Fruit fly (Drosophila melanogaster) whole organism, wandering third instar larva: ENCODE data around the gene CG14837.

Experiments used
- Abd-B ChIP-seq: fragments of >200 bp; optimal IDR thresholded peaks from 2 replicates; lab custom pipeline; 2017; ENCODE audit warnings: missing biosample characterization, missing genetic modification characterization
- CG32264 ChIP-seq: fragments of 200-800 bp; sonication (Bioruptor generic); optimal IDR thresholded peaks from 2 replicates; lab custom pipeline; 2016; ENCODE audit warnings: missing biosample characterization, missing genetic modification characterization
- CG9705 ChIP-seq: fragments of 200-800 bp; sonication (Bioruptor generic); optimal IDR thresholded peaks from 2 replicates; lab custom pipeline; 2018; ENCODE audit warnings: missing biosample characterization, mild to moderate bottlenecking, missing genetic modification characterization
- CrebA ChIP-seq: fragments of 200-800 bp; sonication (Bioruptor generic); optimal IDR thresholded peaks from 2 replicates; lab custom pipeline; 2016; ENCODE audit warnings: missing biosample characterization, mild to moderate bottlenecking, missing genetic modification characterization, borderline replicate concordance
- Dfd ChIP-seq: fragments of >200 bp; optimal IDR thresholded peaks from 2 replicates; lab custom pipeline; 2017; ENCODE audit warnings: missing biosample characterization, missing genetic modification characterization
- Dif ChIP-seq: fragments of 200-275, 200-300 bp; sonication (Bioruptor generic); optimal IDR thresholded peaks from 2 replicates; lab custom pipeline; 2018; ENCODE audit warnings: missing biosample characterization, missing genetic modification characterization; ENCODE audit not compliant: partially characterized antibody
- GATAd ChIP-seq: sonication (Bioruptor generic); optimal IDR thresholded peaks from 2 replicates; lab custom pipeline; 2016; ENCODE audit warnings: missing biosample characterization, missing genetic modification characterization
- HLH106 ChIP-seq: fragments of 200-800 bp; optimal IDR thresholded peaks from 3 replicates; lab custom pipeline; 2019; ENCODE audit warnings: missing biosample characterization, mild to moderate bottlenecking, missing genetic modification characterization, moderate library complexity
- Hnf4 ChIP-seq: fragments of 200-800 bp; sonication (Bioruptor generic); optimal IDR thresholded peaks from 2 replicates; lab custom pipeline; 2016; ENCODE audit warnings: missing biosample characterization, mild to moderate bottlenecking, missing genetic modification characterization
- Hr78 ChIP-seq: fragments of >200 bp; optimal IDR thresholded peaks from 2 replicates; lab custom pipeline; 2017; ENCODE audit warnings: missing biosample characterization, missing genetic modification characterization
- Hr83 ChIP-seq: fragments of 200-300 bp; sonication (Bioruptor generic); optimal IDR thresholded peaks from 2 replicates; lab custom pipeline; 2016; ENCODE audit warnings: missing biosample characterization, mild to moderate bottlenecking, missing genetic modification characterization, moderate library complexity; ENCODE audit not compliant: poor library complexity, severe bottlenecking
- Jra ChIP-seq: sonication (Bioruptor generic); optimal IDR thresholded peaks from 2 replicates; lab custom pipeline; 2016; ENCODE audit warnings: missing biosample characterization, missing genetic modification characterization
- Mio ChIP-seq: sonication (Bioruptor generic); optimal IDR thresholded peaks from 2 replicates; lab custom pipeline; 2016; ENCODE audit warnings: missing biosample characterization, missing genetic modification characterization
- Myc ChIP-seq: fragments of >200 bp; optimal IDR thresholded peaks from 2 replicates; lab custom pipeline; 2017
- OdsH ChIP-seq: fragments of 200-800 bp; sonication (Bioruptor generic); optimal IDR thresholded peaks from 2 replicates; lab custom pipeline; 2016; ENCODE audit warnings: missing biosample characterization, mild to moderate bottlenecking, missing genetic modification characterization
- Rel ChIP-seq, 2 experiments: fragments of 200-800 bp; sonication (Bioruptor generic) in 1 of 2; optimal IDR thresholded peaks; 2 replicates in 1 of 2; 3 replicates in 1 of 2; lab custom pipeline; 2016 to 2019; ENCODE audit warnings: mild to moderate bottlenecking in 2 of 2, missing biosample characterization in 2 of 2, missing genetic modification characterization in 2 of 2, moderate library complexity in 1 of 2
- Sp1 ChIP-seq: fragments of 200-800 bp; sonication (Bioruptor generic); optimal IDR thresholded peaks from 3 replicates; lab custom pipeline; 2019; ENCODE audit warnings: missing biosample characterization, mild to moderate bottlenecking, missing genetic modification characterization, moderate library complexity
- Vsx2 ChIP-seq: fragments of 200-300, 225-300 bp; sonication (Bioruptor generic); optimal IDR thresholded peaks from 2 replicates; lab custom pipeline; 2018; ENCODE audit warnings: missing biosample characterization, missing genetic modification characterization; ENCODE audit not compliant: partially characterized antibody
- br ChIP-seq: fragments of 200-800 bp; sonication (Bioruptor generic); optimal IDR thresholded peaks from 2 replicates; lab custom pipeline; 2016; ENCODE audit warnings: missing biosample characterization, missing genetic modification characterization
- brk ChIP-seq: fragments of 200-800 bp; sonication (Bioruptor generic); optimal IDR thresholded peaks from 2 replicates; lab custom pipeline; 2016; ENCODE audit warnings: missing biosample characterization, mild to moderate bottlenecking, missing genetic modification characterization
- dl ChIP-seq, 2 experiments: fragments of 175-275, 200-275 bp in 1 of 2; fragments of 200-275 bp in 1 of 2; sonication (Bioruptor generic); optimal IDR thresholded peaks; lab custom pipeline; 2018; ENCODE audit warnings: mild to moderate bottlenecking in 2 of 2, missing biosample characterization in 2 of 2, missing genetic modification characterization in 2 of 2, moderate library complexity in 2 of 2; ENCODE audit not compliant: partially characterized antibody in 2 of 2, insufficient read depth in 1 of 2
- dmrt93B ChIP-seq: fragments of 200-800 bp; sonication (Bioruptor generic); optimal IDR thresholded peaks from 2 replicates; lab custom pipeline; 2018; ENCODE audit warnings: missing biosample characterization, mild to moderate bottlenecking, missing genetic modification characterization
- dsf ChIP-seq: sonication (Bioruptor generic); optimal IDR thresholded peaks from 2 replicates; lab custom pipeline; 2016; ENCODE audit warnings: missing biosample characterization, missing genetic modification characterization, borderline replicate concordance
- ey ChIP-seq: fragments of 200-800 bp; sonication (Bioruptor generic); optimal IDR thresholded peaks from 2 replicates; lab custom pipeline; 2016; ENCODE audit warnings: missing biosample characterization, missing genetic modification characterization
- foxo ChIP-seq, 2 experiments: fragments of 200-800 bp; sonication (Bioruptor generic); optimal IDR thresholded peaks; 2 replicates in 1 of 2; 3 replicates in 1 of 2; lab custom pipeline; 2016 to 2017; ENCODE audit warnings: missing biosample characterization in 2 of 2, missing genetic modification characterization in 2 of 2
- fru ChIP-seq: fragments of 200-800 bp; sonication (Bioruptor generic); optimal IDR thresholded peaks from 3 replicates; lab custom pipeline; 2016; ENCODE audit warnings: missing biosample characterization, mild to moderate bottlenecking, missing genetic modification characterization
- h ChIP-seq: fragments of 200-800 bp; sonication (Bioruptor generic); optimal IDR thresholded peaks from 3 replicates; lab custom pipeline; 2016; ENCODE audit warnings: missing biosample characterization, mild to moderate bottlenecking, missing genetic modification characterization
- jim ChIP-seq: fragments of 175-275, 200-325 bp; sonication (Bioruptor generic); optimal IDR thresholded peaks from 2 replicates; lab custom pipeline; 2016; ENCODE audit warnings: missing biosample characterization, mild to moderate bottlenecking, missing genetic modification characterization
- lola ChIP-seq: fragments of >200 bp; optimal IDR thresholded peaks from 2 replicates; lab custom pipeline; 2017; ENCODE audit warnings: missing biosample characterization, missing genetic modification characterization
- pan ChIP-seq: fragments of >200 bp; optimal IDR thresholded peaks from 2 replicates; lab custom pipeline; 2017
- psq ChIP-seq: fragments of 200-800 bp; sonication (Bioruptor generic); optimal IDR thresholded peaks from 3 replicates; lab custom pipeline; 2017; ENCODE audit warnings: missing biosample characterization, mild to moderate bottlenecking, missing genetic modification characterization, moderate library complexity
- rgr ChIP-seq: fragments of 200-800 bp; sonication (Bioruptor generic); optimal IDR thresholded peaks from 3 replicates; lab custom pipeline; 2016; ENCODE audit warnings: missing biosample characterization, mild to moderate bottlenecking, missing genetic modification characterization
- sv ChIP-seq: fragments of 200-800 bp; sonication (Bioruptor generic); optimal IDR thresholded peaks from 3 replicates; lab custom pipeline; 2016; ENCODE audit warnings: missing biosample characterization, missing genetic modification characterization
- tai ChIP-seq: sonication (Bioruptor generic); optimal IDR thresholded peaks from 2 replicates; lab custom pipeline; 2016; ENCODE audit warnings: missing biosample characterization, missing genetic modification characterization
- usp ChIP-seq: fragments of >200 bp; optimal IDR thresholded peaks from 2 replicates; lab custom pipeline; 2017; ENCODE audit warnings: missing biosample characterization, missing genetic modification characterization
- woc ChIP-seq: sonication (Bioruptor generic); optimal IDR thresholded peaks from 2 replicates; lab custom pipeline; 2016; ENCODE audit warnings: missing biosample characterization, mild to moderate bottlenecking, missing genetic modification characterization

The CG14837 gene

DNA sequence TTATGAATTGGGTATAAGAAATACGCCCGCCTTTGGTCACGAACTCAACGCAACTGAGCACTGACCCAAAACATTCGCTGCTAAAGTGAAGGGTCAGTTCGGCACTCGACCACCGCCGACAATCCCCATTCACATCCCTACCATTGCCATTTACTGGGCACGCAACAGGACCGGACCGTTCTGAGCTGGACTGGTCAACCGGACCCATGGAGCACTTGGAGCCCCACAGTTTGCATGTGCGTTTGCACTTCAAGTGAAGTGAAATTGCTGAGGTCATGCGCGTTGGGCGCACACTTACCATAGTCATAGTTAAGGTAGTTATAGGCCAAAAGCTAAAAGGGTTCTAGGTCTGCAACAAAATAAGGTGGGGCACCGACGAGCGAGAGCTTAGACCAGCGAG lies at the start of gene CG14837:
Gene CG14837, minus strand, starts transcription at position 101 of the 400 bp plus-strand sequence.
- TF ChIP-seq Abd-B (no peak), CrebA (GFP tag; lab: Kevin White, UChicago) (no peak), ey (GFP tag; lab: Kevin White, UChicago) (no peak), dsf (GFP tag; lab: Kevin White, UChicago) (no peak), Jra (GFP tag; lab: Kevin White, UChicago) (no peak), Dfd (GFP tag; lab: Kevin White, UChicago) (no peak), usp (GFP tag; lab: Kevin White, UChicago) (no peak), woc (GFP tag; lab: Kevin White, UChicago) (no peak), Hr83 (GFP tag; lab: Kevin White, UChicago) (no peak), CG32264 (no peak), h (GFP tag; lab: Kevin White, UChicago) (no peak), tai (GFP tag; lab: Kevin White, UChicago) (no peak), brk (GFP tag; lab: Kevin White, UChicago) (no peak), dmrt93B (GFP tag; lab: Kevin White, UChicago) (no peak), pan (lab: Kevin White, UChicago) (no peak)

DNA sequence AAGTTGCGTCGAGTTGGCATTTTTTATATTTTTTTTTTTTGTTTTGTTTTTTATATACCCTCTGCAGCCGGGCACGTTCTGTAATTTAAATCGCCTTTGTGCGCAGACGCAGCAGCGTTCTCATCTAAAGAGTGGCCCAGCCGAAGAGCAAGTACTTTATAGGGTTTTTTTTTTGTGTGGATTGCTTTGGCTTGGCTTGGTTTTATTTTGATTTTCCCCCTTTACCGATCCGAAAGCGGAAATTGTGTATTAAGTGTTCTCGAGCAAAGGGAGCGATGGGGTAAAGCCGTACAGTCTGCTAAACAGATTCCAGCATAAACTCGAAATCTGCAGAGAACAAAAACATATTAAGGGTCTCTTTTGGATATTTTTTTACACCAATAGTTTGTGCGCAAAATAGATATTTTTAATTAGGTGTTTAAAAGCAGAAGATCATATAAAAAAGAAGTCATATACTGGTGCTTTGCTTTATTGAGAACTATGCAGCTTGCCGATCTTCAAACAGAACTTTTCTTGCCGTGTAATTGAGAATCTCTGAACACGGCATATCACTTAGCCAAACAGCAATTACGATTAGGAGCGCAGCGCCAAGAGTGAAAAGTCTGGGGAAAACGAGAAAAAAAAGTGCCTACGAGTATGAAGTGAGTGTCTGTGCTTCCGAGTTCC lies 46.6 kb upstream of the CG14837 start:
- TF ChIP-seq h (GFP tag; lab: Kevin White, UChicago) (peak; percentile 15), tai (GFP tag; lab: Kevin White, UChicago) (no peak)

DNA sequence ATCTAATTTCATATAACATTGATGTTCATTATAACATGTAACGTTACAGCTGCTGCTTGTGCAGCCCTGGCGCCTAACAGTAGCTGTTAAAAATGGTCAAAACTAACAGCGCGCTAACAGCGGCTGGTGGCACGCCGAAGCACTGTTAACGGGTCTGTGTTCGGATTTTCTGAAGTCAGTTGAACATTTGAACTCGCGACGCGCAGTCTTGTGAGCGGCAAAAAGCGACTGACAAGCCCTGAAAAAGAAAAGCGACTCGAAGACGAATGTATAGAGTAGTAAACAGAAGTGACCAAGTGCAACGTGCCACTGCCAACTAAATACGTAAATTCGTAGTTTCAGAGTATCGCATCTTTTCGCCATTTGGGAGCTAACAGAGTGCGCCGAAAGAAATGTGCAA lies 45.0 kb upstream of the CG14837 start:
- TF ChIP-seq psq (no peak), woc (GFP tag; lab: Kevin White, UChicago) (no peak), Hr78 (no peak), GATAd (GFP tag; lab: Kevin White, UChicago) (no peak), Dfd (GFP tag; lab: Kevin White, UChicago) (no peak), dl (GFP tag; optimal IDR thresholded peaks at IDR 0.05; lab: Kevin White, UChicago; ENCODE audit: insufficient read depth in 1 of 2, partially characterized antibody in 2 of 2) (no peak), Jra (GFP tag; lab: Kevin White, UChicago) (no peak), CG32264 (no peak), Vsx2 (GFP tag; lab: Kevin White, UChicago) (no peak), Sp1 (GFP tag; lab: Kevin White, UChicago) (no peak), ey (GFP tag; lab: Kevin White, UChicago) (no peak), CG9705 (no peak), OdsH (GFP tag; lab: Kevin White, UChicago) (no peak)
- TF ChIP-seq, all 38 proteins: peak for 0

- TF ChIP-seq foxo (GFP tag; optimal IDR thresholded peaks at IDR 0.05; lab: Kevin White, UChicago) (peak in 1 of 2 experiments; percentile 22), pan (lab: Kevin White, UChicago) (no peak), ey (GFP tag; lab: Kevin White, UChicago) (peak; percentile 8), rgr (GFP tag; lab: Kevin White, UChicago) (peak; percentile 2), h (GFP tag; lab: Kevin White, UChicago) (peak; percentile 7), HLH106 (tag; lab: Kevin White, UChicago) (no peak), fru (GFP tag; lab: Kevin White, UChicago) (peak; percentile 15)
Measured at dm6 chr3L:7603397-7603796, 43.6 kb upstream of the CG14837 start.

DNA sequence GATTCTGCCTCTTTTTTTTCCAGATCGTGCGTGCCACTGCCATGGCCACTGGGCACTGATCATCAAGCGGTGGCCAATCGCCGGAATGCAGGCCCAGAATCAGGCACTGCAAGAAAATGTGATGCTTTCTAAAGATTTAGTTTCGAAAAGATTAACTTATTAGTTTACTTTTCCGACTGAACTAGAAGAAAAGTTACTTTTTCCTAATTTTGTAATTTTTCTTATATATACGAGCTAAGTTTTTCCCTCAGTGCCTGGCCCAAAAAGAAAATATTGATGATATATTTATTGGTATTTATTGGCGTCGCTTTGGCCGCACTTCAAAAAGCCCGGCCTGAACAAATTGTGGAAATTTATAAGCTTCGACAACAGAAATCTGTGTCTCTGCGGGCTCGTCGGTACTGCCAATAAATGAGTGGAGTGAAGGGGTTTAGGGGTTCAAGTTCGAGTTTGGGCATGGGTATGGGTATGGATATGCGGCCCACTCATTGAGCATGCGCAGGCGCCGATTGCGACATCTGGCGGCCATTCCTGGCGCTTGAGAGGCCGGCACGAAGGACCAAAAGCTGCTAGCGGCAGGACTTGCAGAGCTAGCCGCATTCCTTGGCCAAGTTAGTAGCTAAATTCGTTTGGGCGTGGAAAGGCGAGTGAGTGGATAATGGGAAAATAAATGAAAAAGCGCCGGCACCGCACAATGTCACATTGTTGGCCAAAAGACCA lies 41.4 kb upstream of the CG14837 start:
- peak; percentile 55 for TF ChIP-seq Hnf4
- TF ChIP-seq Dfd (GFP tag; lab: Kevin White, UChicago), result no peak
- no peak for TF ChIP-seq Mio (GFP tag; lab: Kevin White, UChicago)
- no peak for TF ChIP-seq sv
- TF ChIP-seq HLH106 (tag; lab: Kevin White, UChicago), result peak; percentile 72
- TF ChIP-seq h (GFP tag; lab: Kevin White, UChicago), result peak; percentile 76
- TF ChIP-seq psq, result peak; percentile 58
- TF ChIP-seq CG9705, result peak; percentile 24
- peak; percentile 32 for TF ChIP-seq dmrt93B (GFP tag; lab: Kevin White, UChicago)
- TF ChIP-seq usp (GFP tag; lab: Kevin White, UChicago), result no peak
- TF ChIP-seq Hr83 (GFP tag; lab: Kevin White, UChicago), result no peak
- TF ChIP-seq rgr (GFP tag; lab: Kevin White, UChicago), result peak; percentile 64
- TF ChIP-seq br, result peak; percentile 68
- no peak for TF ChIP-seq Hr78
- no peak for TF ChIP-seq jim (GFP tag; lab: Kevin White, UChicago)
- TF ChIP-seq lola (GFP tag; lab: Kevin White, UChicago), result no peak
- TF ChIP-seq tai (GFP tag; lab: Kevin White, UChicago), result peak; percentile 53
- TF ChIP-seq Sp1 (GFP tag; lab: Kevin White, UChicago), result peak; percentile 64
- TF ChIP-seq Myc (lab: Kevin White, UChicago), result no peak
- TF ChIP-seq Rel (GFP tag; optimal IDR thresholded peaks at IDR 0.05; lab: Kevin White, UChicago), result no peak
- TF ChIP-seq Rel (tag; optimal IDR thresholded peaks at IDR 0.05; lab: Kevin White, UChicago), result no peak
- no peak for TF ChIP-seq dl (GFP tag; optimal IDR thresholded peaks at IDR 0.05; lab: Kevin White, UChicago; ENCODE audit: insufficient read depth in 1 of 2, partially characterized antibody in 2 of 2)
- no peak for TF ChIP-seq Vsx2 (GFP tag; lab: Kevin White, UChicago)
- no peak for TF ChIP-seq Dif
- TF ChIP-seq brk (GFP tag; lab: Kevin White, UChicago), result peak; percentile 48
